Fruit fly (Drosophila melanogaster) whole organism, embryonic: ENCODE results near the gene CG31974.
A peak's percentile ranks its signal among the peaks of the same experiment; 100 is the strongest.

ENCODE experiments used
- Blimp-1 ChIP-seq: fragments of 200-800 bp; sonication (Bioruptor generic); optimal IDR thresholded peaks from 3 replicates; lab custom pipeline; 2018; ENCODE audit warnings: missing biosample characterization, missing genetic modification characterization, mild to moderate bottlenecking, moderate library complexity, missing genetic modification reagents
- CG10147 ChIP-seq: fragments of 200-800 bp; sonication (Bioruptor generic); optimal IDR thresholded peaks from 2 replicates; lab custom pipeline; 2019; ENCODE audit warnings: missing biosample characterization, mild to moderate bottlenecking, missing genetic modification characterization, moderate library complexity
- CG10959 ChIP-seq: fragments of 200-800 bp; sonication (Bioruptor generic); IDR thresholded peaks from 2 replicates; pipeline ENCODE4 v1.3.6; 2022; ENCODE audit warnings: missing biosample characterization, missing genetic modification characterization
- CG13287 ChIP-seq: fragments of 200-800 bp; sonication (Bioruptor generic); IDR thresholded peaks from 2 replicates; pipeline ENCODE4 v1.3.6; 2022; ENCODE audit warnings: missing biosample characterization, missing genetic modification characterization; ENCODE audit not compliant: partially characterized antibody
- CG1603 ChIP-seq: fragments of 200-800 bp; sonication (Bioruptor generic); optimal IDR thresholded peaks from 2 replicates; lab custom pipeline; 2019; ENCODE audit warnings: missing biosample characterization, mild to moderate bottlenecking, missing genetic modification characterization, moderate library complexity
- CG17359 ChIP-seq: fragments of 200-800 bp; sonication (Bioruptor generic); optimal IDR thresholded peaks from 3 replicates; lab custom pipeline; 2018; ENCODE audit warnings: missing biosample characterization, mild to moderate bottlenecking, missing genetic modification characterization, moderate library complexity
- CG18011 ChIP-seq: fragments of 200-800 bp; sonication (Bioruptor generic); optimal IDR thresholded peaks from 2 replicates; lab custom pipeline; 2017; ENCODE audit warnings: missing biosample characterization, missing genetic modification characterization, mild to moderate bottlenecking, moderate library complexity, missing genotype
- CG2120 ChIP-seq: fragments of 200-800 bp; sonication (Bioruptor generic); optimal IDR thresholded peaks from 3 replicates; lab custom pipeline; 2016; ENCODE audit warnings: missing biosample characterization, missing genetic modification characterization
- CG2199 ChIP-seq: fragments of 200-800 bp; sonication (Bioruptor generic); IDR thresholded peaks from 3 replicates; pipeline ENCODE4 v1.3.6; 2022; ENCODE audit warnings: missing biosample characterization, missing genetic modification characterization
- CG2678 ChIP-seq: fragments of 200-800 bp; sonication (Bioruptor generic); optimal IDR thresholded peaks from 3 replicates; lab custom pipeline; 2019; ENCODE audit warnings: missing biosample characterization, mild to moderate bottlenecking, missing genetic modification characterization, moderate library complexity
- CG31365 ChIP-seq: fragments of 200-800 bp; sonication (Bioruptor generic); optimal IDR thresholded peaks from 2 replicates; lab custom pipeline; 2018; ENCODE audit warnings: missing biosample characterization, mild to moderate bottlenecking, missing genetic modification characterization
- CG33557 ChIP-seq: fragments of 200-800 bp; sonication (Bioruptor generic); optimal IDR thresholded peaks from 2 replicates; lab custom pipeline; 2019; ENCODE audit warnings: missing biosample characterization, mild to moderate bottlenecking, missing genetic modification characterization, moderate library complexity
- CG34376 ChIP-seq: fragments of 200-800 bp; sonication (Bioruptor generic); optimal IDR thresholded peaks from 2 replicates; lab custom pipeline; 2018; ENCODE audit warnings: missing biosample characterization, mild to moderate bottlenecking, missing genetic modification characterization
- CG6791 ChIP-seq: fragments of 200-800 bp; sonication (Bioruptor generic); IDR thresholded peaks from 3 replicates; pipeline ENCODE4 v1.3.6; 2022; ENCODE audit warnings: missing biosample characterization, missing genetic modification characterization; ENCODE audit not compliant: partially characterized antibody
- CG7786 ChIP-seq: fragments of 200-800 bp; sonication (Bioruptor generic); optimal IDR thresholded peaks from 2 replicates; lab custom pipeline; 2016; ENCODE audit warnings: missing biosample characterization, missing genetic modification characterization
- Dll ChIP-seq: fragments of 200-800 bp; sonication (Bioruptor generic); IDR thresholded peaks from 4 replicates; pipeline ENCODE4 v1.3.6; 2022; ENCODE audit warnings: missing biosample characterization, missing genetic modification characterization; ENCODE audit not compliant: partially characterized antibody
- Dp ChIP-seq: fragments of 200-800 bp; sonication (Bioruptor generic); optimal IDR thresholded peaks from 2 replicates; lab custom pipeline; 2018; ENCODE audit warnings: missing biosample characterization, mild to moderate bottlenecking, missing genetic modification characterization, moderate library complexity
- E2f1 ChIP-seq: fragments of 200-800 bp; sonication (Bioruptor generic); IDR thresholded peaks from 2 replicates; pipeline ENCODE4 v1.3.6; 2022; ENCODE audit warnings: missing biosample characterization, missing genetic modification characterization
- E2f2 ChIP-seq: fragments of 200-800 bp; sonication (Bioruptor generic); IDR thresholded peaks from 2 replicates; pipeline ENCODE4 v1.3.6; 2022; ENCODE audit warnings: missing biosample characterization, missing genetic modification characterization
- Eip74EF ChIP-seq, 2 experiments: fragments of 200-800 bp in 1 of 2; fragments of >200 bp in 1 of 2; sonication (Bioruptor generic) in 1 of 2; optimal IDR thresholded peaks; 2 replicates each; lab custom pipeline; 2017 to 2019; ENCODE audit warnings: missing biosample characterization in 2 of 2, missing genetic modification characterization in 2 of 2, mild to moderate bottlenecking in 1 of 2, moderate library complexity in 1 of 2
- Fer1 ChIP-seq: fragments of 200-800 bp; sonication (Bioruptor generic); optimal IDR thresholded peaks from 2 replicates; lab custom pipeline; 2017; ENCODE audit warnings: missing biosample characterization, mild to moderate bottlenecking, missing genetic modification characterization
- Hr78 ChIP-seq, 2 experiments: fragments of 200-800 bp in 1 of 2; fragments of >200 bp in 1 of 2; sonication (Bioruptor generic) in 1 of 2; optimal IDR thresholded peaks; 2 replicates each; lab custom pipeline; 2017 to 2019; ENCODE audit warnings: missing biosample characterization in 2 of 2, missing genetic modification characterization in 2 of 2, mild to moderate bottlenecking in 1 of 2, moderate library complexity in 1 of 2
- Max ChIP-seq: fragments of 200-800 bp; sonication (Bioruptor generic); optimal IDR thresholded peaks from 2 replicates; lab custom pipeline; 2016; ENCODE audit warnings: missing biosample characterization, mild to moderate bottlenecking, missing genetic modification characterization
- Nf-YB ChIP-seq: fragments of 200-800 bp; sonication (Bioruptor generic); optimal IDR thresholded peaks from 3 replicates; lab custom pipeline; 2019; ENCODE audit warnings: missing biosample characterization, mild to moderate bottlenecking, missing genetic modification characterization, moderate library complexity
- Pdp1 ChIP-seq, 2 experiments: fragments of 200-800 bp; sonication (Bioruptor generic); optimal IDR thresholded peaks; 3 replicates each; lab custom pipeline; 2016; ENCODE audit warnings: missing biosample characterization in 2 of 2, missing genetic modification characterization in 2 of 2, mild to moderate bottlenecking in 1 of 2, moderate library complexity in 1 of 2
- Stat92E ChIP-seq, 3 experiments: fragments of >200 bp in 2 of 3; fragments of 200-800 bp in 1 of 3; sonication (Bioruptor generic) in 1 of 3; optimal IDR thresholded peaks; 2 replicates each; lab custom pipeline; 2017 to 2019; ENCODE audit warnings: missing biosample characterization in 3 of 3, missing genetic modification characterization in 3 of 3, mild to moderate bottlenecking in 1 of 3, moderate library complexity in 1 of 3
- Trl ChIP-seq, 3 experiments: fragments of >200 bp in 2 of 3; fragments of 200-800 bp in 1 of 3; sonication (Bioruptor generic) in 1 of 3; optimal IDR thresholded peaks; 2 replicates in 1 of 3; 3 replicates in 2 of 3; lab custom pipeline; 2016 to 2017; ENCODE audit warnings: missing biosample characterization in 1 of 3, missing genetic modification characterization in 1 of 3
- Xrp1 ChIP-seq: fragments of 200-800 bp; sonication (Bioruptor generic); IDR thresholded peaks from 2 replicates; pipeline ENCODE4 v1.3.6; 2022; ENCODE audit warnings: missing biosample characterization, missing genetic modification characterization
- aop ChIP-seq: fragments of 200-800 bp; sonication (Bioruptor generic); IDR thresholded peaks from 2 replicates; pipeline ENCODE4 v1.3.6; 2022; ENCODE audit warnings: missing biosample characterization, missing genetic modification characterization
- eve ChIP-seq, 2 experiments: fragments of >200 bp; optimal IDR thresholded peaks; 2 replicates each; lab custom pipeline; 2017; ENCODE audit warnings: missing biosample characterization in 2 of 2, missing genetic modification characterization in 2 of 2
- grn ChIP-seq: fragments of 200-800 bp; sonication (Bioruptor generic); optimal IDR thresholded peaks from 3 replicates; lab custom pipeline; 2017; ENCODE audit warnings: missing biosample characterization, missing genetic modification characterization
- jing ChIP-seq: fragments of 200-800 bp; sonication (Bioruptor generic); optimal IDR thresholded peaks from 2 replicates; lab custom pipeline; 2018; ENCODE audit warnings: missing biosample characterization, mild to moderate bottlenecking, missing genetic modification characterization
- kay ChIP-seq: fragments of 200-800 bp; sonication (Bioruptor generic); optimal IDR thresholded peaks from 2 replicates; lab custom pipeline; 2016; ENCODE audit warnings: missing biosample characterization, missing genetic modification characterization
- lola ChIP-seq, 3 experiments: fragments of >200 bp in 2 of 3; fragments of 200-800 bp in 1 of 3; sonication (Bioruptor generic) in 1 of 3; optimal IDR thresholded peaks; 2 replicates each; lab custom pipeline; 2017 to 2019; ENCODE audit warnings: missing biosample characterization in 3 of 3, missing genetic modification characterization in 3 of 3, mild to moderate bottlenecking in 1 of 3, moderate library complexity in 1 of 3
- mirr ChIP-seq: fragments of 200-800 bp; sonication (Bioruptor generic); optimal IDR thresholded peaks from 3 replicates; lab custom pipeline; 2018; ENCODE audit warnings: missing biosample characterization, mild to moderate bottlenecking, missing genetic modification characterization
- pho ChIP-seq: fragments of 200-800 bp; sonication (Bioruptor generic); optimal IDR thresholded peaks from 2 replicates; lab custom pipeline; 2016; ENCODE audit warnings: missing biosample characterization, missing genetic modification characterization
- pita ChIP-seq: fragments of 200-800 bp; sonication (Bioruptor generic); optimal IDR thresholded peaks from 2 replicates; lab custom pipeline; 2017; ENCODE audit warnings: missing biosample characterization, mild to moderate bottlenecking, missing genetic modification characterization
- rib ChIP-seq: fragments of 200-800 bp; sonication (Bioruptor generic); IDR thresholded peaks from 2 replicates; pipeline ENCODE4 v1.3.6; 2022; ENCODE audit warnings: missing biosample characterization, missing genetic modification characterization
- sc ChIP-seq, 3 experiments: fragments of >200 bp in 2 of 3; fragments of 200-800 bp in 1 of 3; sonication (Bioruptor generic) in 1 of 3; optimal IDR thresholded peaks; 2 replicates in 2 of 3; 3 replicates in 1 of 3; lab custom pipeline; 2017; ENCODE audit warnings: mild to moderate bottlenecking in 1 of 3, missing biosample characterization in 1 of 3, missing genetic modification characterization in 1 of 3, missing genetic modification reagents in 1 of 3
- sens ChIP-seq: fragments of 200-800 bp; sonication (Bioruptor generic); peaks from one replicate; lab custom pipeline; 2016; ENCODE audit warnings: missing biosample characterization, missing genetic modification characterization
- slbo ChIP-seq: fragments of 200-800 bp; sonication (Bioruptor generic); IDR thresholded peaks from 2 replicates; pipeline ENCODE4 v1.3.6; 2022; ENCODE audit warnings: missing biosample characterization, missing genetic modification characterization
- slp2 ChIP-seq: fragments of 200-800 bp; sonication (Bioruptor generic); optimal IDR thresholded peaks from 2 replicates; lab custom pipeline; 2016; ENCODE audit warnings: missing biosample characterization, missing genetic modification characterization
- vfl ChIP-seq: fragments of 200-800 bp; sonication (Bioruptor generic); optimal IDR thresholded peaks from 2 replicates; lab custom pipeline; 2016; ENCODE audit warnings: missing biosample characterization, missing genetic modification characterization
- wor ChIP-seq: fragments of 200-800 bp; sonication (Bioruptor generic); IDR thresholded peaks from 2 replicates; pipeline ENCODE4 v1.3.6; 2022; ENCODE audit warnings: missing biosample characterization, missing genetic modification characterization
- z ChIP-seq: fragments of 200-800 bp; sonication (Bioruptor generic); IDR thresholded peaks from 3 replicates; pipeline ENCODE4 v1.3.6; 2022; ENCODE audit warnings: missing biosample characterization, missing genetic modification characterization

CG31974 gene

DNA sequence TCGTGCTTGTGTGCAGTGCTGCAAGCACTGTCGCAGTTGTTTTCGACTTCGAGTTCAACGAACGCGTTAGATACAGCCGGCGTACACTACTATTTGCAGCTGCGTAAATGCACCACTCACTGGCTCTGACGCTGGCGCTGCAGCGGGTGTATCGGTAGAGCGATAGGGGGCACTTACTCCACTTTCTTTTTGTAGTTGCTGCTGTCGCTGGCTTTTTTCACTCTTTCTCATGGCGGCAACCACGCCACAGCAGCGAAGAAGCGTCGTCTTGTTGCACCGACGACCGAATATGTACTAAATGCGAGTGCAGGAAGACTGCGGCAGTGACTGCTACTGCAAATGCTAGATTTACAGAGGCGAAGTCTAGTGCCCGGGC, 21.4 kb downstream of the CG31974 start, which contains the start of gene CG4822 (continued):
- peak; percentile 16; the same call in 1 of the 3 replicates for TF ChIP-seq z
- TF ChIP-seq CG33557: no peak
- TF ChIP-seq pita (GFP tag; lab: Kevin White, UChicago): no peak
- TF ChIP-seq grn (GFP tag; lab: Kevin White, UChicago): no peak
- peak; percentile 32 for TF ChIP-seq Blimp-1 (GFP tag; lab: Kevin White, UChicago)
- TF ChIP-seq CG1603 (tag; lab: Kevin White, UChicago): no peak
- no peak for TF ChIP-seq Fer1
- no peak for TF ChIP-seq Dll (GFP tag; lab: Robert Waterston, UW)
- TF ChIP-seq CG31365 (tag; lab: Kevin White, UChicago): no peak
- no peak; the same call in 1 of the 2 replicates for TF ChIP-seq Xrp1 (GFP tag; lab: Robert Waterston, UW)
- no peak for TF ChIP-seq CG13287 (GFP tag; lab: Robert Waterston, UW)
- TF ChIP-seq, all 482 proteins: peak for 21

DNA sequence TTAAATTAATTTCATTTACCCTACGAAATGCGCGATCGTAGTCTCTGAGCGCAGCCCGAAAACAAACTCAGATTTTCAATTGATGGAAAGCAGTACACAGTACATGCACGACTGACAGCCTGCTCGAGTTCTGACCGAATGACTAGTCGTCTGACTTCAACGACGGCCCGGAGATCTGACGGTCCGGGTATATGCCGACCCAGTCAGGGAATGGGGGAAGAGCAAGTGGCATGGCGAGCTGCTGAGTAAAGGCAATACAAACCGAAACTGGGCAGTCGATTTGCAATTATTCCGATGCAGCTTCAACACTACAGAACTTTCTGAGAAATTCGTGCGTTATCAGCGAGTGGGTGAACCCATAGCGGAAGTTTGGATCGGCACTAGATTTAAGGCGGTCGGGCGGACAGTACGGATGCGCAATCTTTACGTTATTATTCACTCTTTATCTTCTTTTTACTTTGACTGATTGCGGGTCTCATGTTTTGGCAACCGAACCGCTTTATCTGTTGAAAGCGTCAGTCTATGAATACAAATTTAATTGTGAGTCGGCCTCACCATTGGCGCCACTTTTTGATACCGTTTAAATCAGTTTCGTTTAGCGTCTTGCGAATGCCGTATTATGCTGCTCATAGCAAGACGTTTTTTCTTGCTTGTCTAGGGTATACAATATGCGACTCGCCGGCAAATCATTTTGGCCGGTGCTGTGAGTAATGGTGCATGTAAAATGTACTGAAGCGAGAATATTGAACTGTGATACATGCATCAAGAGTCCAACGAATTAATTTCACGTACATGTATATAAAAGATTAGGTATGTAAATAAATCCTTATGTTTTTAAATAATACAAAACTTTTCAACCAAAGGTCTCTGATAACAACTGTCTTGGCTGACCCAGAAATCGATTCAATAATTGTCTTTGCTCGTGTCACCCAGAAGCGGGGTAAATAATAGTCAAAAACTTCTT, 22.1 kb downstream of the CG31974 start:
- TF ChIP-seq Pdp1 (GFP tag; optimal IDR thresholded peaks at IDR 0.05; lab: Kevin White, UChicago) (peak in 1 of 2 experiments; percentile 7), slp2 (GFP tag; lab: Kevin White, UChicago) (no peak), pho (GFP tag; lab: Kevin White, UChicago) (no peak), Eip74EF (GFP tag; optimal IDR thresholded peaks at IDR 0.05; lab: Kevin White, UChicago) (peak in 1 of 2 experiments; percentile 51), lola (GFP tag; optimal IDR thresholded peaks at IDR 0.05; lab: Kevin White, UChicago) (no peak), aop (GFP tag; lab: Robert Waterston, UW) (no peak), CG10147 (GFP tag; lab: Kevin White, UChicago) (no peak), rib (GFP tag; lab: Robert Waterston, UW) (no peak), slbo (GFP tag; lab: Robert Waterston, UW) (peak; percentile 18; the same call in 1 of the 2 replicates), E2f1 (GFP tag; lab: Robert Waterston, UW) (no peak), CG6791 (GFP tag; lab: Robert Waterston, UW) (0 out of 3 replicates have a peak, but pooled peaks have one; percentile 21), E2f2 (GFP tag; lab: Robert Waterston, UW) (no peak), sens (GFP tag; lab: Kevin White, UChicago) (peak; percentile 88), jing (GFP tag; lab: Kevin White, UChicago) (no peak), Max (GFP tag; lab: Kevin White, UChicago) (no peak), Stat92E (GFP tag; optimal IDR thresholded peaks at IDR 0.05; lab: Kevin White, UChicago) (no peak), wor (GFP tag; lab: Robert Waterston, UW) (no peak), CG18011 (GFP tag; lab: Kevin White, UChicago) (no peak), eve (GFP tag; optimal IDR thresholded peaks at IDR 0.05; lab: Kevin White, UChicago) (peak in 1 of 2 experiments; percentile 66), CG10959 (GFP tag; lab: Robert Waterston, UW) (no peak), CG34376 (GFP tag; lab: Kevin White, UChicago) (peak; percentile 81), CG2120 (GFP tag; lab: Kevin White, UChicago) (peak; percentile 44), mirr (GFP tag; lab: Kevin White, UChicago) (no peak), Nf-YB (GFP tag; lab: Kevin White, UChicago) (no peak), kay (GFP tag; lab: Kevin White, UChicago) (peak; percentile 44), Dp (GFP tag; lab: Kevin White, UChicago) (no peak), vfl (GFP tag; lab: Kevin White, UChicago) (no peak), CG17359 (peak; percentile 14), Hr78 (GFP tag; optimal IDR thresholded peaks at IDR 0.05; lab: Kevin White, UChicago) (peak in 1 of 2 experiments; percentile 52), CG7786 (no peak), sc (optimal IDR thresholded peaks at IDR 0.05; lab: Kevin White, UChicago) (no peak), sc (GFP tag; optimal IDR thresholded peaks at IDR 0.05; lab: Kevin White, UChicago) (no peak), Trl (optimal IDR thresholded peaks at IDR 0.05; lab: Kevin White, UChicago) (no peak), Trl (GFP tag; optimal IDR thresholded peaks at IDR 0.05; lab: Kevin White, UChicago) (no peak), CG2199 (peak; percentile 31; the same call in 1 of the 3 replicates), CG2678 (tag; lab: Kevin White, UChicago) (peak; percentile 11)
